Worm (Caenorhabditis elegans) whole organism, L1 larva: ENCODE results near the gene F35C8.8.
A peak's percentile ranks its signal among the peaks of the same experiment; 100 is the strongest.

ENCODE experiments used
- aha-1 ChIP-seq: fragments of 150-350 bp; optimal IDR thresholded peaks from 2 replicates; lab custom pipeline; 2014; ENCODE audit warnings: missing biosample characterization, missing genetic modification characterization
- egl-27 ChIP-seq, 2 experiments: fragments of 150-350 bp in 1 of 2; sonication (generic microtip); optimal IDR thresholded peaks; 3 replicates each; lab custom pipeline; 2017 to 2018; ENCODE audit warnings: missing biosample characterization in 2 of 2, missing genetic modification characterization in 2 of 2, missing genetic modification reagents in 2 of 2
- elt-2 ChIP-seq: sonication (generic microtip); optimal IDR thresholded peaks from 2 replicates; lab custom pipeline; 2016; ENCODE audit warnings: missing genetic modification characterization, mild to moderate bottlenecking, inconsistent platforms, missing compliant biosample characterization, missing genetic modification reagents
- lir-3 ChIP-seq: sonication (generic microtip); optimal IDR thresholded peaks from 2 replicates; lab custom pipeline; 2016; ENCODE audit warnings: mild to moderate bottlenecking, missing genetic modification characterization, moderate library complexity, missing compliant biosample characterization; ENCODE audit not compliant: poor library complexity
- nhr-77 ChIP-seq: fragments of 150-350 bp; optimal IDR thresholded peaks from 2 replicates; lab custom pipeline; 2014; ENCODE audit warnings: missing biosample characterization, missing genetic modification characterization
- pag-3 ChIP-seq: sonication (generic microtip); optimal IDR thresholded peaks from 2 replicates; lab custom pipeline; 2017; ENCODE audit warnings: missing genetic modification characterization, mild to moderate bottlenecking, missing compliant biosample characterization, antibody characterized with exemption, borderline replicate concordance; ENCODE audit not compliant: insufficient read depth
- pqm-1 ChIP-seq: sonication (generic microtip); optimal IDR thresholded peaks from 3 replicates; lab custom pipeline; 2017; ENCODE audit warnings: missing biosample characterization, missing genetic modification characterization
- rnt-1 ChIP-seq: sonication (generic microtip); optimal IDR thresholded peaks from 2 replicates; lab custom pipeline; 2016; ENCODE audit warnings: mild to moderate bottlenecking, missing genetic modification characterization, moderate library complexity, missing compliant biosample characterization
- skn-1 ChIP-seq: fragments of 150-350 bp; optimal IDR thresholded peaks from 2 replicates; lab custom pipeline; 2014; ENCODE audit warnings: missing biosample characterization, missing genetic modification characterization
- tbx-2 ChIP-seq: sonication (generic microtip); optimal IDR thresholded peaks from 2 replicates; lab custom pipeline; 2016; ENCODE audit warnings: missing genetic modification characterization, missing compliant biosample characterization
- zag-1 ChIP-seq: fragments of 150-350 bp; optimal IDR thresholded peaks from 2 replicates; lab custom pipeline; 2014; ENCODE audit warnings: missing biosample characterization, missing genetic modification characterization
- zip-4 ChIP-seq: fragments of 200-800 bp; sonication (Bioruptor generic); optimal IDR thresholded peaks from 2 replicates; lab custom pipeline; 2018; ENCODE audit warnings: mild to moderate bottlenecking, missing genetic modification characterization, moderate library complexity, missing compliant biosample characterization
- ztf-11 ChIP-seq, 2 experiments: sonication (generic microtip); optimal IDR thresholded peaks; 2 replicates each; lab custom pipeline; 2016 to 2017; ENCODE audit warnings: missing genetic modification characterization in 2 of 2, missing biosample characterization in 1 of 2, missing compliant biosample characterization in 1 of 2
- ztf-4 ChIP-seq: fragments of 150-350 bp; optimal IDR thresholded peaks from 2 replicates; lab custom pipeline; 2014; ENCODE audit warnings: missing biosample characterization, missing genetic modification characterization

DNA sequence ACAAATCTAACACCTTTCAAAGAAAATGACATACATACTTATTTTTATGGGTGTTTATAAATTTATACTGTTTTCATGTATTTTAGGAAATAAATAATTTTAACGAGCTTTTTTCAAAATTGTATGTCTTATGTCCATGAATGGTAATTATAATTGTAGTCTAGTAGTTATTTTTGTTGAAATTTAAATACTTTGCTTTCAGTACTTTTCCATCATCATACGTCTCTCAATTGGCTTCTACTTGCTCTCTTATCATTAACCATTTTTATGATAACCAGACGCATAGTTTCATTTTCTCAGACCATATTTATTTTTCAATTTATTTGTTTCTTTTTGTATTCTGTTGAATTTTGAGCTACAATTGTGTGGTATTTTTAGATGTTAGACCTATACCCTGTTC lies 7.0 kb downstream of the F35C8.8 start, which contains the start of gene F35C8.5:
- TF ChIP-seq pqm-1 (tag; lab: Kevin White, UChicago) (no peak), elt-2 (tag; lab: Kevin White, UChicago) (peak; percentile 30), ztf-11 (tag; optimal IDR thresholded peaks at IDR 0.05; lab: Kevin White, UChicago) (no peak), aha-1 (tag; lab: Kevin White, UChicago) (no peak), ztf-4 (tag; lab: Kevin White, UChicago) (no peak), pag-3 (tag; lab: Kevin White, UChicago) (no peak), zip-4 (GFP tag; lab: Kevin White, UChicago) (no peak), zag-1 (no peak), egl-27 (tag; optimal IDR thresholded peaks at IDR 0.05; lab: Kevin White, UChicago) (no peak), skn-1 (tag; lab: Kevin White, UChicago) (no peak), rnt-1 (tag; lab: Kevin White, UChicago) (no peak), nhr-77 (tag; lab: Kevin White, UChicago) (no peak), lir-3 (tag; lab: Kevin White, UChicago) (no peak), tbx-2 (tag; lab: Kevin White, UChicago) (no peak)
